Fruit fly (Drosophila melanogaster): Measurements from ENCODE around the gene CG6380.

DNA sequence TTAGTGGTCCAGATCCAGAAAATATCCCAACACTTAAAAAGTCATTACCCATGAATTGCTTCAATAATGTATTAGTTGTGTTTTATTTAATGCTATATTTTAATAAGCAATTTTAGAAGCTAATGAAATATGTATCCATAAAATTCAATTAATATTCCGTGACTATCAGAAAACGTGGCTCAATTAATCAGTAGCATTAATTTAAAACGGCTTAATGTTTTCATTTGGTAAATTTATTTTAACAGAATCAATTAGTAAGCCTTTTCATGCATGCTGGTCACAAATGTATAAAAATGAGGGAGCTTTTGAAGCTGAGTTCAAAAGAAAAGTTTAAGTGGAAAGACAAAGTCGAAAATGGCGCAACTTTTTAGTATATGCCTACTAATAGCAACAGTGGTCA, 6.1 kb downstream of the CG6380 start, which contains the start of gene CG15140:
- TF ChIP-seq Snoo (tag; optimal IDR thresholded peaks at IDR 0.05) (no peak), CG10348 (GFP tag; IDR thresholded peaks at IDR 0.05) (no peak), CG34367 (tag; optimal IDR thresholded peaks at IDR 0.05) (no peak)

Measured in whole organism, pupa.